Worm (Caenorhabditis elegans) whole organism, L3 larva: Measurements from ENCODE around the gene R05F9.7.

Experiments used
- aly-2 ChIP-seq: fragments of 150-350 bp; optimal IDR thresholded peaks from 2 replicates; lab custom pipeline; 2014; ENCODE audit warnings: missing biosample characterization, missing genetic modification characterization
- ama-1 ChIP-seq: fragments of 150-350 bp; optimal IDR thresholded peaks from 2 replicates; lab custom pipeline; 2018
- egl-27 ChIP-seq: sonication (generic microtip); optimal IDR thresholded peaks from 4 replicates; lab custom pipeline; 2017; ENCODE audit warnings: missing biosample characterization, missing genetic modification reagents, missing genetic modification characterization
- jun-1 ChIP-seq: fragments of 150-350 bp; optimal IDR thresholded peaks from 2 replicates; lab custom pipeline; 2014; ENCODE audit warnings: missing biosample characterization, missing genetic modification reagents, missing genetic modification characterization
- lsy-12 ChIP-seq: sonication (generic microtip); optimal IDR thresholded peaks from 2 replicates; lab custom pipeline; 2016; ENCODE audit warnings: mild to moderate bottlenecking, missing genetic modification characterization, missing compliant biosample characterization
- nfya-1 ChIP-seq: sonication (generic microtip); optimal IDR thresholded peaks from 2 replicates; lab custom pipeline; 2017; ENCODE audit warnings: missing genetic modification characterization, mild to moderate bottlenecking, missing compliant biosample characterization, antibody characterized with exemption, moderate library complexity; ENCODE audit not compliant: insufficient read depth
- nhr-23 ChIP-seq: fragments of 150-350 bp; optimal IDR thresholded peaks from 2 replicates; lab custom pipeline; 2014; ENCODE audit warnings: missing biosample characterization, missing genetic modification reagents, missing genetic modification characterization
- nhr-76 ChIP-seq: fragments of 150-350 bp; sonication (generic microtip); optimal IDR thresholded peaks from 5 replicates; lab custom pipeline; 2014; ENCODE audit warnings: missing biosample characterization, missing genetic modification characterization
- skn-1 ChIP-seq: fragments of 150-350 bp; optimal IDR thresholded peaks from 2 replicates; lab custom pipeline; 2014; ENCODE audit warnings: missing biosample characterization, missing genetic modification characterization
- ztf-4 ChIP-seq: fragments of 150-350 bp; optimal IDR thresholded peaks from 2 replicates; lab custom pipeline; 2014; ENCODE audit warnings: missing biosample characterization, missing genetic modification characterization

DNA sequence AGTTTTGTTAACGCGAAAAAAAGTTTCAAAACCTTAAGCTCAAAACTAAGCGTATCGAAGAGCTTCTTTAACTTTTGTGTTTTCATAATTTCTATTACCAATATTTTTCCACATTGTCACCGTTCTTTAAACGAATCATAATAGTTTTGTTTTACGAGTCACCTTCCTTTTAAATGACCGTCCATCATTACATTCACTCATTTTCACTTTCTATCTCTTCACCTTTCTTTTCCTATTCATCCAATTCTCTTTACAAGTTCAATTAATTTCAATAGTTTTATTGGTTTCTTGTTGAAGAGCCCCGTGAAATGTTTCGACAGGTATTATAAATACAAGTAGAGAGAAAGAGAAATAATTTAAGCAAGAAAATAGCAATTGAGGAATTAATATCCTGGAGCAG is 14.2 kb upstream of the R05F9.7 start:
- TF ChIP-seq skn-1 (no peak), nhr-23 (tag; lab: Kevin White, UChicago) (no peak), nfya-1 (no peak), lsy-12 (no peak), aly-2 (tag; lab: Kevin White, UChicago) (no peak), ztf-4 (tag; lab: Kevin White, UChicago) (no peak), jun-1 (tag; lab: Kevin White, UChicago) (no peak), nhr-76 (tag; lab: Kevin White, UChicago) (no peak), egl-27 (tag; lab: Kevin White, UChicago) (no peak), ama-1 (lab: Kevin White, UChicago) (no peak)
